Worm (Caenorhabditis elegans): Measurements from ENCODE around the gene R05F9.7.

- peak; percentile 54 for TF ChIP-seq ama-1 (optimal IDR thresholded peaks at IDR 0.05)
- TF ChIP-seq ama-1 (GFP tag; optimal IDR thresholded peaks at IDR 0.05): no peak
- TF ChIP-seq snpc-4 (GFP tag; optimal IDR thresholded peaks at IDR 0.05): no peak
- peak in 2 of 4 experiments; percentile 4 to 16 for TF ChIP-seq snpc-4 (tag; optimal IDR thresholded peaks at IDR 0.05)
- no peak for TF ChIP-seq dpl-1 (GFP tag; optimal IDR thresholded peaks at IDR 0.05)
- no peak for TF ChIP-seq sptf-2 (GFP tag; optimal IDR thresholded peaks at IDR 0.05)
- peak; percentile 40 for TF ChIP-seq nhr-80 (tag; optimal IDR thresholded peaks at IDR 0.05)
- peak; percentile 68 for TF ChIP-seq cebp-1 (GFP tag; IDR thresholded peaks at IDR 0.05)
- TF ChIP-seq cebp-1 (tag; optimal IDR thresholded peaks at IDR 0.05): peak; percentile 82
- peak; percentile 14 for TF ChIP-seq gei-17 (GFP tag; optimal IDR thresholded peaks at IDR 0.05)
- TF ChIP-seq aptf-3 (GFP tag; IDR thresholded peaks at IDR 0.05): no peak
- TF ChIP-seq aptf-2 (GFP tag; conservative IDR thresholded peaks at IDR 0.05): no peak
- TF ChIP-seq unc-130 (GFP tag; optimal IDR thresholded peaks at IDR 0.05): no peak
Measured at ce11 chrII:4891012-4891775, 5.1 kb downstream of the R05F9.7 start, which contains the start of gene gst-9.

All from whole organism, young adult.